Fruit fly (Drosophila melanogaster): ENCODE measurements around the gene CG10958.
A peak's percentile ranks its signal among the peaks of the same experiment; 100 is the strongest.

The CG10958 gene

DNA sequence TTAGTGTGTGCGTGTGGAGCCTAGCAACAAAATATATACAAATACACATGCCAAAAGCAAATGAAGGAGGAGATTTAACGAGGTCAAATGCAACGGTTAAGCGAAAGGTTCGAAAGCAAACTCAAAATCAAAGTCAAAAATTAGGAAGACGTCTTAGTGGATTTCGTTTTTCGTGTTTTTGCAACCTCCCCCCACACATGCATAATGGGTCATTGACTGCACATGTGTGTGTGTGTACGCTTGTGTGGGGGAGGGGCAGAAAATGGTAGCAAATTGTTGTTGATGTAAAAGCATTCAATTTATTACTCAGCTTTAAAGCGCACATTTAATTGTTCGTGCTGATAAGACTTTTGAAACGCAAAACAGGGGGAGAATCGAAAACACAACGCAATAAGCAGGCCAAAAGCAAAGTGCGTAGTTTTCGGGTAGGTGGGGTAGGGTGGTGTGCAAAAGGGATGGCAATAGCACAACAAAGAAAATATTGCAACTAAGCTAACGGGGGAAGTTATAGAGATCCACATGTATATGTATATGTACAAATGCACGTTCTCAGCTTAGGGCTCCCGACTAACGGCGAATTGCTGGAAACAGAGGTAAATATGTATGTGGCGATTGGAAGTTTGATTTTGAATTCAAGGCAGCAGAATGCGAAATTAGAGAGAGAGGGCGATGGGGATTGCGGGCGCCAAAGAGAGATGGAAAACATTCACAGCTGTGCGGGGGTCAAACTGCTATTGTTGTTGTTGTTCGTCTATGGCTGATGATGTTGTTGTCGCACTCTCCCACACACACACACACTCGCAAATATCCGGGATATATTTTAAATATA is 39.0 kb upstream of the CG10958 start:
- TF ChIP-seq Abd-B (GFP tag; optimal IDR thresholded peaks at IDR 0.05) (no peak), HLH106 (tag; optimal IDR thresholded peaks at IDR 0.05) (no peak), tai (GFP tag; optimal IDR thresholded peaks at IDR 0.05) (peak; percentile 20), lola (GFP tag; optimal IDR thresholded peaks at IDR 0.05) (no peak), Rel (GFP tag; optimal IDR thresholded peaks at IDR 0.05) (no peak), Rel (tag; optimal IDR thresholded peaks at IDR 0.05) (peak; percentile 89)

DNA sequence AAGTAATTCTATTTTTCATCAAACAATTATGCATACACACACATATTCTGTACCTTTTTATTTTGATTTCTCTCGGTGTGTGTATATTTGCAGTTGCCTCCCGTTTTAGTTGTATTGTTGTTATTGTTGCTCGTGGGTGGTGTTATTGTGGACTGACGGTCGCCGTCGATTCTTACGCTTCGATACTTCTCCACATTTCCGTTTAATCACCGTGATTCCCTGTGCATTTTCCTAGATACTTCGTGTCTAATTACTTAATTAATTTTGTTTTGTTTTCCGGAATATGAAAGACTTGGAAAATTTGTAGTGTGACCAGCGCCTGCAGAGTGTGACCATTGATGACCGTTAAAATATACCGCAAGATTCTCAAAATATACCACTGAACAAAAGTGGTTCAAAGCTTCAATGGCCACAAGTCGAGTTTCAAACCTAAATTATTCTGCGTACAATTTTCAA is 38.3 kb upstream of the CG10958 start, which contains the start of gene UbcE2H:
Gene UbcE2H, minus strand, starts transcription at position 343 of the 456 bp plus-strand sequence.
- no peak for TF ChIP-seq CrebA (GFP tag; optimal IDR thresholded peaks at IDR 0.05; ENCODE audit: borderline replicate concordance)
- TF ChIP-seq tai (GFP tag; optimal IDR thresholded peaks at IDR 0.05), result no peak
- peak; percentile 16 for TF ChIP-seq fru (GFP tag; optimal IDR thresholded peaks at IDR 0.05)
- no peak for TF ChIP-seq Rel (GFP tag; optimal IDR thresholded peaks at IDR 0.05)
- peak; percentile 3 for TF ChIP-seq Rel (tag; optimal IDR thresholded peaks at IDR 0.05)
- no peak for TF ChIP-seq Hr78 (GFP tag; optimal IDR thresholded peaks at IDR 0.05)
- no peak for TF ChIP-seq Hnf4 (GFP tag; optimal IDR thresholded peaks at IDR 0.05)

DNA sequence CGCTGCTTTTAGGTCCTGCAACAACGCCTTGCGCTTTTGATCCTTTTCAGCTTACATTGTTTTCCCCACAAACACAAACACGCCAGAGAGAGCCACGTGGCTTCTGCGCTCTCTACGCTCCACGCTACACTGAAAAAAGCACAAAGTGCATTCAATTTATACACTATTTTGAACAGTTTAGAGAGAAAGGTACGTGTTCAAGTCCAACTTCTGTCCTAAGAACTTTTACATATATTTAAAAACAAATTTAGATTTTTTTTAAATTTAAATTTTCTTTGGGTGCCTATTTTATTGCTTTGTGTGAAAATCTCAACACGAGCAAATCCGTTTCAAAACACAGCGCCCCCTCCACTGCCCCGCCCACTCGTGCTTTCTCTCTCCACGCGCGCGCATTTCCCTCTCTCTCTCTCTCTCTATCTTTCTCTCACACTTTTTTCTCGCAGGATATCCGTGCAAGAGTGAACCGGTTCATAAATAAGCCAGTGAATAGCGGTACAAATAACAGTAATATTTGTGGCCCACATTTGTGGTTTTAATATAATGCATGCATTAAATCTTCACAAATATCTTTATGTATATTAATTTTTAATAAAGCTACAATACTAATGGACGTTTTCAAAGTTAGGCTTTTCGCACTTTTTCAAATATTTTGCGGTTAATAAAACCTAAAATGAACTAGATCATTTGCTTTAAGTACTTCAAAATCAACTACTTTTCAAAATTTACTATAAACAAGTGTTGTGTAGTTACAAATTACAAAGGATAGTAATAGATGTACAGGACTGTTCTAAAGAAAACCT is 31.9 kb upstream of the CG10958 start:
- TF ChIP-seq brk (GFP tag; optimal IDR thresholded peaks at IDR 0.05), result peak; percentile 64
- TF ChIP-seq psq (GFP tag; optimal IDR thresholded peaks at IDR 0.05), result peak; percentile 61
- TF ChIP-seq Myc (optimal IDR thresholded peaks at IDR 0.05), result no peak
- no peak for TF ChIP-seq Dfd (GFP tag; optimal IDR thresholded peaks at IDR 0.05)
- peak; percentile 50 for TF ChIP-seq woc (GFP tag; optimal IDR thresholded peaks at IDR 0.05)
- TF ChIP-seq sage (GFP tag; optimal IDR thresholded peaks at IDR 0.05), result no peak
- TF ChIP-seq Hr83 (GFP tag; optimal IDR thresholded peaks at IDR 0.05; ENCODE audit: poor library complexity, severe bottlenecking), result no peak
- TF ChIP-seq Dif (GFP tag; optimal IDR thresholded peaks at IDR 0.05; ENCODE audit: partially characterized antibody), result no peak
- peak; percentile 68 for TF ChIP-seq Sp1 (GFP tag; optimal IDR thresholded peaks at IDR 0.05)
- TF ChIP-seq fru (GFP tag; optimal IDR thresholded peaks at IDR 0.05), result peak; percentile 72
- no peak for TF ChIP-seq Jra (GFP tag; optimal IDR thresholded peaks at IDR 0.05)
- no peak for TF ChIP-seq Vsx2 (GFP tag; optimal IDR thresholded peaks at IDR 0.05; ENCODE audit: partially characterized antibody)
- no peak for TF ChIP-seq CrebA (GFP tag; optimal IDR thresholded peaks at IDR 0.05; ENCODE audit: borderline replicate concordance)
- no peak for TF ChIP-seq CG32264 (GFP tag; optimal IDR thresholded peaks at IDR 0.05)
- TF ChIP-seq br (GFP tag; optimal IDR thresholded peaks at IDR 0.05), result peak; percentile 66
- no peak for TF ChIP-seq dl (GFP tag; optimal IDR thresholded peaks at IDR 0.05; ENCODE audit: insufficient read depth in 1 of 2, partially characterized antibody in 2 of 2)
- TF ChIP-seq jim (GFP tag; optimal IDR thresholded peaks at IDR 0.05), result no peak
- TF ChIP-seq h (GFP tag; optimal IDR thresholded peaks at IDR 0.05), result peak; percentile 82
- TF ChIP-seq dsf (GFP tag; optimal IDR thresholded peaks at IDR 0.05; ENCODE audit: borderline replicate concordance), result no peak
- TF ChIP-seq Rel (GFP tag; optimal IDR thresholded peaks at IDR 0.05), result no peak
- TF ChIP-seq Rel (tag; optimal IDR thresholded peaks at IDR 0.05), result no peak
- TF ChIP-seq ey (GFP tag; optimal IDR thresholded peaks at IDR 0.05), result peak; percentile 65
- TF ChIP-seq N (GFP tag; optimal IDR thresholded peaks at IDR 0.05), result no peak
- no peak for TF ChIP-seq CG9705 (GFP tag; optimal IDR thresholded peaks at IDR 0.05)
- TF ChIP-seq Hr78 (GFP tag; optimal IDR thresholded peaks at IDR 0.05), result no peak
- TF ChIP-seq Abd-B (GFP tag; optimal IDR thresholded peaks at IDR 0.05), result no peak
- TF ChIP-seq usp (GFP tag; optimal IDR thresholded peaks at IDR 0.05), result no peak
- TF ChIP-seq foxo (GFP tag; optimal IDR thresholded peaks at IDR 0.05), result peak in 1 of 2 experiments; percentile 77
- TF ChIP-seq tai (GFP tag; optimal IDR thresholded peaks at IDR 0.05), result no peak
- TF ChIP-seq dmrt93B (GFP tag; optimal IDR thresholded peaks at IDR 0.05), result peak; percentile 33
- peak; percentile 57 for TF ChIP-seq Hnf4 (GFP tag; optimal IDR thresholded peaks at IDR 0.05)
- TF ChIP-seq GATAd (GFP tag; optimal IDR thresholded peaks at IDR 0.05), result no peak
- no peak for TF ChIP-seq Mio (GFP tag; optimal IDR thresholded peaks at IDR 0.05)
- TF ChIP-seq OdsH (GFP tag; optimal IDR thresholded peaks at IDR 0.05), result peak; percentile 63
- peak; percentile 70 for TF ChIP-seq HLH106 (tag; optimal IDR thresholded peaks at IDR 0.05)
- TF ChIP-seq rgr (GFP tag; optimal IDR thresholded peaks at IDR 0.05), result peak; percentile 82
- TF ChIP-seq pan (optimal IDR thresholded peaks at IDR 0.05), result no peak
- TF ChIP-seq lola (GFP tag; optimal IDR thresholded peaks at IDR 0.05), result no peak
- peak; percentile 63 for TF ChIP-seq sv (GFP tag; optimal IDR thresholded peaks at IDR 0.05)

Measured in whole organism, wandering third instar larva.